Worm (Caenorhabditis elegans): ENCODE results near the gene K12H6.5.

DNA sequence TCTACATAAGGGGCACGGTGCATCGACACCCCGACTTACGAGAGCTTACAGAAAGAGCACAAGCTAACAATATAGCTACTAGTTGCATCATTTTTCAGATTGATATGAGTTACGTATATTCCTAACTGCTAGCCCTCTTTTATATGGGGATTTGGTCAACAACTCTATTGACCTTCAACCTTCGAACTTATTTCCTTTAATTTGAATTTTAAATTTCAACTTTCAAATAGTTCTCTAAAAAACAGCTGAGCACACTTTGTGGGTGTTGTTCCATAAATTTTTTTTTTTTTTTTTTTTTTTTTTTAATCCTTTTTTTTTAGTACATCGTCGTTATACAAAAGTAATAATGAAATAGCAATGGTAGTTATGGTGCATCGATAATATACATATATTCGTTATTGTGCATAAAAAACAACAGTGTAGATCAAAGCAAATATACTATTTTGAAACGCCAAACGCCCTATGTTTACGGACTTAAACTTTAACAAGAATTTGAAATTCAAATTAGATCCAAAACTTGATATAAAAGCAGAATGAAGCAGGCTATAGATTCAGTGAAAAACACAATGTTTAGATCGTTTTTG is 40.7 kb upstream of the K12H6.5 start, which contains the start of the genes Y110A2AL.9 and Y110A2AL.3:
- TF ChIP-seq nhr-12 (tag; optimal IDR thresholded peaks at IDR 0.05) = no peak
- no peak for TF ChIP-seq nhr-77 (tag; optimal IDR thresholded peaks at IDR 0.05)
- no peak for TF ChIP-seq ces-1 (GFP tag; optimal IDR thresholded peaks at IDR 0.05)
- TF ChIP-seq lin-13 (GFP tag; optimal IDR thresholded peaks at IDR 0.05) = no peak
- no peak for TF ChIP-seq snpc-4 (tag; optimal IDR thresholded peaks at IDR 0.05)
- TF ChIP-seq nhr-85 (tag) = no peak
- TF ChIP-seq unc-62 (GFP tag; optimal IDR thresholded peaks at IDR 0.05) = no peak
- no peak for TF ChIP-seq nhr-28 (tag; optimal IDR thresholded peaks at IDR 0.05)
- TF ChIP-seq nhr-20 (tag; optimal IDR thresholded peaks at IDR 0.05) = no peak
- no peak for TF ChIP-seq fos-1 (tag; optimal IDR thresholded peaks at IDR 0.05)
